Fruit fly (Drosophila melanogaster) whole organism, embryonic: ENCODE results near the gene Mlp84B.

Experiments
- Ada2b ChIP-seq: fragments of 200-800 bp; sonication (Bioruptor generic); IDR thresholded peaks from 2 replicates; pipeline ENCODE4 v1.3.6; 2022; ENCODE audit warnings: missing biosample characterization, missing genetic modification characterization
- Antp ChIP-seq: fragments of 200-800 bp; sonication (Bioruptor generic); optimal IDR thresholded peaks from 3 replicates; lab custom pipeline; 2016; ENCODE audit warnings: missing biosample characterization, missing genetic modification characterization
- Atf-2 ChIP-seq: fragments of 200-800 bp; sonication (Bioruptor generic); optimal IDR thresholded peaks from 2 replicates; lab custom pipeline; 2016; ENCODE audit warnings: missing biosample characterization, missing genetic modification characterization
- CG10431 ChIP-seq: fragments of 200-800 bp; sonication (Bioruptor generic); optimal IDR thresholded peaks from 3 replicates; lab custom pipeline; 2018; ENCODE audit warnings: missing biosample characterization, mild to moderate bottlenecking, missing genetic modification characterization
- CG10654 ChIP-seq: fragments of 200-800 bp; sonication (Bioruptor generic); optimal IDR thresholded peaks from 2 replicates; lab custom pipeline; 2016; ENCODE audit warnings: missing biosample characterization, missing genetic modification characterization
- CG11695 ChIP-seq: fragments of 200-800 bp; sonication (Bioruptor generic); IDR thresholded peaks from 3 replicates; pipeline ENCODE4 v1.3.6; 2022; ENCODE audit warnings: missing biosample characterization, missing genetic modification characterization
- CG13424 ChIP-seq: fragments of 200-800 bp; sonication (Bioruptor generic); optimal IDR thresholded peaks from 2 replicates; lab custom pipeline; 2019; ENCODE audit warnings: missing biosample characterization, mild to moderate bottlenecking, missing genetic modification characterization, moderate library complexity
- CG15073 ChIP-seq: fragments of 200-800 bp; sonication (Bioruptor generic); optimal IDR thresholded peaks from 2 replicates; lab custom pipeline; 2016; ENCODE audit warnings: missing biosample characterization, missing genetic modification characterization
- CG15269 ChIP-seq: fragments of 200-800 bp; sonication (Bioruptor generic); optimal IDR thresholded peaks from 2 replicates; lab custom pipeline; 2018; ENCODE audit warnings: missing biosample characterization, mild to moderate bottlenecking, missing genetic modification characterization, moderate library complexity
- CG17612 ChIP-seq: fragments of 200-800 bp; sonication (Bioruptor generic); IDR thresholded peaks from 2 replicates; pipeline ENCODE4 v1.3.6; 2022; ENCODE audit warnings: missing biosample characterization, missing genetic modification characterization
- CG18599 ChIP-seq: fragments of 200-800 bp; sonication (Bioruptor generic); optimal IDR thresholded peaks from 3 replicates; lab custom pipeline; 2017; ENCODE audit warnings: missing biosample characterization, missing genetic modification characterization, mild to moderate bottlenecking, moderate library complexity, missing genetic modification reagents
- CG2678 ChIP-seq: fragments of 200-800 bp; sonication (Bioruptor generic); optimal IDR thresholded peaks from 3 replicates; lab custom pipeline; 2019; ENCODE audit warnings: missing biosample characterization, mild to moderate bottlenecking, missing genetic modification characterization, moderate library complexity
- CG30431 ChIP-seq: fragments of 200-800 bp; sonication (Bioruptor generic); optimal IDR thresholded peaks from 2 replicates; lab custom pipeline; 2017; ENCODE audit warnings: missing biosample characterization, missing genetic modification characterization
- CG31365 ChIP-seq: fragments of 200-800 bp; sonication (Bioruptor generic); optimal IDR thresholded peaks from 2 replicates; lab custom pipeline; 2018; ENCODE audit warnings: missing biosample characterization, mild to moderate bottlenecking, missing genetic modification characterization
- CG34224 ChIP-seq: fragments of 200-800 bp; sonication (Bioruptor generic); IDR thresholded peaks from 3 replicates; pipeline ENCODE4 v1.3.6; 2022; ENCODE audit warnings: missing biosample characterization, missing genetic modification characterization; ENCODE audit not compliant: partially characterized antibody
- CG3726 ChIP-seq: fragments of 200-800 bp; sonication (Bioruptor generic); IDR thresholded peaks from 3 replicates; pipeline ENCODE4, ENCODE4 v1.3.6; 2022; ENCODE audit warnings: missing biosample characterization, missing genetic modification characterization
- CG4424 ChIP-seq: fragments of 200-800 bp; sonication (Bioruptor generic); optimal IDR thresholded peaks from 3 replicates; lab custom pipeline; 2016; ENCODE audit warnings: missing biosample characterization, missing genetic modification characterization
- CG8281 ChIP-seq: fragments of 200-800 bp; sonication (Bioruptor generic); optimal IDR thresholded peaks from 2 replicates; lab custom pipeline; 2018; ENCODE audit warnings: missing biosample characterization, mild to moderate bottlenecking, missing genetic modification characterization, moderate library complexity
- CG8944 ChIP-seq: fragments of 200-800 bp; sonication (Bioruptor generic); optimal IDR thresholded peaks from 3 replicates; lab custom pipeline; 2016; ENCODE audit warnings: missing biosample characterization, missing genetic modification characterization
- CG9215 ChIP-seq: fragments of 200-800 bp; sonication (Bioruptor generic); IDR thresholded peaks from 2 replicates; pipeline ENCODE4 v1.3.6; 2022; ENCODE audit warnings: missing biosample characterization, missing genetic modification characterization
- CG9437 ChIP-seq: fragments of 200-800 bp; sonication (Bioruptor generic); optimal IDR thresholded peaks from 2 replicates; lab custom pipeline; 2018; ENCODE audit warnings: missing biosample characterization, mild to moderate bottlenecking, missing genetic modification characterization
- Camta ChIP-seq: fragments of 200-800 bp; sonication (Bioruptor generic); optimal IDR thresholded peaks from 2 replicates; lab custom pipeline; 2016; ENCODE audit warnings: missing biosample characterization, missing genetic modification characterization
- CrebB ChIP-seq: fragments of 200-800 bp; sonication (Bioruptor generic); optimal IDR thresholded peaks from 3 replicates; lab custom pipeline; 2018; ENCODE audit warnings: missing biosample characterization, mild to moderate bottlenecking, missing genetic modification characterization
- Dek ChIP-seq: fragments of 200-800 bp; sonication (Bioruptor generic); optimal IDR thresholded peaks from 3 replicates; lab custom pipeline; 2019; ENCODE audit warnings: missing biosample characterization, mild to moderate bottlenecking, missing genetic modification characterization, moderate library complexity
- Elba2 ChIP-seq: fragments of 200-800 bp; sonication (Bioruptor generic); optimal IDR thresholded peaks from 3 replicates; lab custom pipeline; 2016; ENCODE audit warnings: missing biosample characterization, missing genetic modification characterization
- Fer3 ChIP-seq: fragments of 200-800 bp; sonication (Bioruptor generic); optimal IDR thresholded peaks from 2 replicates; lab custom pipeline; 2018; ENCODE audit warnings: missing biosample characterization, mild to moderate bottlenecking, missing genetic modification characterization, moderate library complexity
- Gsc ChIP-seq: fragments of 200-800 bp; sonication (Bioruptor generic); IDR thresholded peaks from 2 replicates; pipeline ENCODE4 v1.3.6; 2022; ENCODE audit warnings: missing biosample characterization, missing genetic modification characterization
- Gug ChIP-seq: fragments of 200-800 bp; sonication (Bioruptor generic); IDR thresholded peaks from 4 replicates; pipeline ENCODE4 v1.3.6; 2022; ENCODE audit warnings: missing biosample characterization, missing genetic modification characterization
- HLH54F ChIP-seq: fragments of 200-800 bp; sonication (Bioruptor generic); optimal IDR thresholded peaks from 3 replicates; lab custom pipeline; 2016; ENCODE audit warnings: missing biosample characterization, missing genetic modification characterization
- MESR4 ChIP-seq: fragments of 200-800 bp; sonication (Bioruptor generic); optimal IDR thresholded peaks from 2 replicates; lab custom pipeline; 2018; ENCODE audit warnings: missing biosample characterization, mild to moderate bottlenecking, missing genetic modification characterization, moderate library complexity
- NC2α ChIP-seq: fragments of 200-800 bp; sonication (Bioruptor generic); optimal IDR thresholded peaks from 2 replicates; lab custom pipeline; 2016; ENCODE audit warnings: missing biosample characterization, missing genetic modification characterization
- NFAT ChIP-seq: fragments of 200-800 bp; sonication (Bioruptor generic); IDR thresholded peaks from 2 replicates; pipeline ENCODE4 v1.3.6; 2022; ENCODE audit warnings: missing biosample characterization, missing genetic modification characterization
- NK7.1 ChIP-seq: fragments of 200-800 bp; sonication (Bioruptor generic); optimal IDR thresholded peaks from 3 replicates; lab custom pipeline; 2016; ENCODE audit warnings: missing biosample characterization, missing genetic modification characterization
- Poxn ChIP-seq: fragments of 200-800 bp; sonication (Bioruptor generic); IDR thresholded peaks from 2 replicates; pipeline ENCODE4 v1.3.6; 2022; ENCODE audit warnings: missing biosample characterization, missing genetic modification characterization
- ato ChIP-seq: fragments of 200-800 bp; sonication (Bioruptor generic); IDR thresholded peaks from 2 replicates; pipeline ENCODE4 v1.3.6; 2022; ENCODE audit warnings: missing biosample characterization, missing genetic modification characterization; ENCODE audit not compliant: partially characterized antibody
- croc ChIP-seq: fragments of 200-800 bp; sonication (Bioruptor generic); conservative IDR thresholded peaks from 3 replicates; pipeline ENCODE4 v1.3.6; 2022; ENCODE audit warnings: missing biosample characterization, missing genetic modification characterization
- dpn ChIP-seq, 2 experiments: fragments of 200-800 bp; sonication (Bioruptor generic); optimal IDR thresholded peaks; 3 replicates each; lab custom pipeline; 2016; ENCODE audit warnings: missing biosample characterization in 2 of 2, missing genetic modification characterization in 2 of 2
- fd96Cb ChIP-seq: fragments of 200-800 bp; sonication (Bioruptor generic); optimal IDR thresholded peaks from 2 replicates; lab custom pipeline; 2018; ENCODE audit warnings: missing biosample characterization, mild to moderate bottlenecking, missing genetic modification characterization, moderate library complexity
- fru ChIP-seq: fragments of >200 bp; optimal IDR thresholded peaks from 2 replicates; lab custom pipeline; 2017
- ftz-f1 ChIP-seq: fragments of 200-800 bp; sonication (Bioruptor generic); optimal IDR thresholded peaks from 2 replicates; lab custom pipeline; 2016; ENCODE audit warnings: missing biosample characterization, missing genetic modification characterization
- gt ChIP-seq: fragments of 200-800 bp; sonication (Bioruptor generic); IDR thresholded peaks from 2 replicates; pipeline ENCODE4 v1.3.6; 2022; ENCODE audit warnings: missing biosample characterization, missing genetic modification characterization
- lmd ChIP-seq: fragments of 200-800 bp; sonication (Bioruptor generic); IDR thresholded peaks from 2 replicates; pipeline ENCODE4 v1.3.6; 2022; ENCODE audit warnings: missing biosample characterization, missing genetic modification characterization
- nerfin-2 ChIP-seq: fragments of 200-800 bp; sonication (Bioruptor generic); IDR thresholded peaks from 2 replicates; pipeline ENCODE4 v1.3.6; 2022; ENCODE audit warnings: missing biosample characterization, missing genetic modification characterization; ENCODE audit not compliant: partially characterized antibody
- oc ChIP-seq: fragments of 200-800 bp; sonication (Bioruptor generic); optimal IDR thresholded peaks from 2 replicates; lab custom pipeline; 2018; ENCODE audit warnings: missing biosample characterization, mild to moderate bottlenecking, missing genetic modification characterization, moderate library complexity
- so ChIP-seq: fragments of 200-800 bp; sonication (Bioruptor generic); IDR thresholded peaks from 3 replicates; pipeline ENCODE4 v1.3.6; 2022; ENCODE audit warnings: missing biosample characterization, missing genetic modification characterization
- stc ChIP-seq: fragments of 200-800 bp; sonication (Bioruptor generic); IDR thresholded peaks from 2 replicates; pipeline ENCODE4 v1.3.6; 2022; ENCODE audit warnings: missing biosample characterization, missing genetic modification characterization
- tna ChIP-seq: fragments of 200-800 bp; sonication (Bioruptor generic); IDR thresholded peaks from 2 replicates; pipeline ENCODE4 v1.3.6; 2022; ENCODE audit warnings: missing biosample characterization, missing genetic modification characterization; ENCODE audit not compliant: partially characterized antibody
- twi ChIP-seq: fragments of 200-800 bp; optimal IDR thresholded peaks from 2 replicates; lab custom pipeline; 2019; ENCODE audit warnings: missing biosample characterization, mild to moderate bottlenecking, missing genetic modification characterization, moderate library complexity
- zen2 ChIP-seq: fragments of 200-800 bp; sonication (Bioruptor generic); IDR thresholded peaks from 3 replicates; pipeline ENCODE4 v1.3.6; 2022; ENCODE audit warnings: missing biosample characterization, missing genetic modification characterization; ENCODE audit not compliant: partially characterized antibody

The Mlp84B gene

dm6 chr3R:7086377-7087200 lies 30.9 kb downstream of the Mlp84B start, which contains the start of gene alphaTub84B (continued):
- TF ChIP-seq Camta (GFP tag; lab: Kevin White, UChicago) (peak; percentile 69), tna (GFP tag; lab: Robert Waterston, UW) (peak; percentile 71), fru (lab: Kevin White, UChicago) (no peak), CG10431 (peak; percentile 75), NC2α (GFP tag; lab: Kevin White, UChicago) (peak; percentile 87), CG8281 (tag; lab: Kevin White, UChicago) (no peak), CG2678 (tag; lab: Kevin White, UChicago) (peak; percentile 64), Elba2 (GFP tag; lab: Kevin White, UChicago) (no peak), CG15073 (GFP tag; lab: Kevin White, UChicago) (no peak), CG13424 (tag; lab: Kevin White, UChicago) (no peak), CG11695 (GFP tag; lab: Robert Waterston, UW) (no peak), HLH54F (peak; percentile 55), twi (no peak), oc (tag; lab: Kevin White, UChicago) (no peak), Dek (tag; lab: Kevin White, UChicago) (peak; percentile 64), CG34224 (GFP tag; lab: Robert Waterston, UW) (peak; percentile 38; the same call in 2 of the 3 replicates), CG4424 (peak; percentile 33), CG30431 (GFP tag; lab: Kevin White, UChicago) (no peak), CG10654 (GFP tag; lab: Kevin White, UChicago) (no peak), CG8944 (GFP tag; lab: Kevin White, UChicago) (peak; percentile 31), CG18599 (GFP tag; lab: Kevin White, UChicago) (peak; percentile 56), Gsc (GFP tag; lab: Robert Waterston, UW) (no peak), Poxn (GFP tag; lab: Robert Waterston, UW) (no peak), CG17612 (GFP tag; lab: Robert Waterston, UW) (no peak; the same call in 1 of the 2 replicates), CrebB (tag; lab: Kevin White, UChicago) (peak; percentile 81), CG3726 (no peak), CG31365 (tag; lab: Kevin White, UChicago) (peak; percentile 33), croc (GFP tag; lab: Robert Waterston, UW) (no peak), CG9215 (peak; percentile 32; the same call in 1 of the 2 replicates), stc (GFP tag; lab: Robert Waterston, UW) (peak; percentile 64; the same call in 1 of the 2 replicates), Antp (peak; percentile 85), CG15269 (tag; lab: Kevin White, UChicago) (peak; percentile 75), nerfin-2 (GFP tag; lab: Robert Waterston, UW) (peak; percentile 62; the same call in 1 of the 2 replicates), dpn (GFP tag; optimal IDR thresholded peaks at IDR 0.05; lab: Kevin White, UChicago) (peak; percentile 57 to 81), so (peak; percentile 71; the same call in 2 of the 3 replicates), Ada2b (GFP tag; lab: Robert Waterston, UW) (no peak), Atf-2 (GFP tag; lab: Kevin White, UChicago) (peak; percentile 75), zen2 (GFP tag; lab: Robert Waterston, UW) (peak; percentile 40; the same call in 1 of the 3 replicates), NFAT (peak; percentile 84), ftz-f1 (GFP tag; lab: Kevin White, UChicago) (peak; percentile 75), ato (GFP tag; lab: Robert Waterston, UW) (peak; percentile 76), CG9437 (no peak), NK7.1 (GFP tag; lab: Kevin White, UChicago) (peak; percentile 55), gt (no peak), Fer3 (tag; lab: Kevin White, UChicago) (peak; percentile 57), MESR4 (peak; percentile 95), fd96Cb (tag; lab: Kevin White, UChicago) (no peak), lmd (peak; percentile 10; the same call in 1 of the 2 replicates), Gug (GFP tag; lab: Robert Waterston, UW) (peak; percentile 73; the same call in 3 of the 4 replicates)
